Worm (Caenorhabditis elegans) whole organism, L2 larva: ENCODE data around the gene C48B4.10.
A peak's percentile ranks its signal among the peaks of the same experiment; 100 is the strongest.

Experiments used
- C34F6.9 ChIP-seq: fragments of 150-350 bp; optimal IDR thresholded peaks from 2 replicates; lab custom pipeline; 2014; ENCODE audit warnings: missing biosample characterization, missing genetic modification characterization
- F13H6.1 ChIP-seq: sonication (generic microtip); optimal IDR thresholded peaks from 2 replicates; lab custom pipeline; 2016; ENCODE audit warnings: missing genetic modification characterization, missing compliant biosample characterization
- Y55F3AM.14 ChIP-seq: fragments of 200-800 bp; sonication (Bioruptor generic); optimal IDR thresholded peaks from 2 replicates; lab custom pipeline; 2018; ENCODE audit warnings: mild to moderate bottlenecking, missing genetic modification characterization, missing compliant biosample characterization
- ZK546.5 ChIP-seq: sonication (generic microtip); optimal IDR thresholded peaks from 2 replicates; lab custom pipeline; 2017; ENCODE audit warnings: missing biosample characterization, missing genetic modification characterization
- aly-2 ChIP-seq: fragments of 150-350 bp; optimal IDR thresholded peaks from 2 replicates; lab custom pipeline; 2014; ENCODE audit warnings: missing biosample characterization, missing genetic modification characterization
- blmp-1 ChIP-seq: sonication (generic microtip); optimal IDR thresholded peaks from 2 replicates; lab custom pipeline; 2017; ENCODE audit warnings: missing genetic modification characterization, mild to moderate bottlenecking, missing compliant biosample characterization, antibody characterized with exemption, moderate library complexity; ENCODE audit not compliant: insufficient read depth
- ceh-16 ChIP-seq: fragments of 150-350 bp; optimal IDR thresholded peaks from 2 replicates; lab custom pipeline; 2014; ENCODE audit warnings: missing biosample characterization, missing genetic modification characterization
- ceh-82 ChIP-seq: fragments of 150-350 bp; optimal IDR thresholded peaks from 2 replicates; lab custom pipeline; 2014; ENCODE audit warnings: missing biosample characterization, missing genetic modification characterization
- crh-2 ChIP-seq: sonication (generic microtip); optimal IDR thresholded peaks from 2 replicates; lab custom pipeline; 2017; ENCODE audit warnings: missing biosample characterization, missing genetic modification characterization
- elt-1 ChIP-seq: fragments of 150-350 bp; optimal IDR thresholded peaks from 2 replicates; lab custom pipeline; 2014; ENCODE audit warnings: missing biosample characterization, missing genetic modification characterization
- elt-3 ChIP-seq: sonication (generic microtip); optimal IDR thresholded peaks from 2 replicates; lab custom pipeline; 2017; ENCODE audit warnings: missing biosample characterization, missing genetic modification characterization
- fos-1 ChIP-seq: fragments of 150-350 bp; optimal IDR thresholded peaks from 2 replicates; lab custom pipeline; 2014; ENCODE audit warnings: missing biosample characterization, missing genetic modification characterization
- gmeb-1 ChIP-seq: fragments of 150-350 bp; optimal IDR thresholded peaks from 2 replicates; lab custom pipeline; 2014; ENCODE audit warnings: missing biosample characterization, missing genetic modification characterization
- lin-13 ChIP-seq: fragments of 150-350 bp; optimal IDR thresholded peaks from 2 replicates; lab custom pipeline; 2014; ENCODE audit warnings: missing biosample characterization, missing genetic modification reagents, missing genetic modification characterization
- lsy-2 ChIP-seq, 2 experiments: fragments of 150-350 bp in 1 of 2; sonication (generic microtip) in 1 of 2; optimal IDR thresholded peaks; 2 replicates each; lab custom pipeline; 2014 to 2017; ENCODE audit warnings: missing biosample characterization in 2 of 2, missing genetic modification characterization in 2 of 2
- mbf-1 ChIP-seq: sonication (generic microtip); optimal IDR thresholded peaks from 2 replicates; lab custom pipeline; 2017; ENCODE audit warnings: missing biosample characterization, missing genetic modification characterization
- mdl-1 ChIP-seq, 2 experiments: fragments of 150-350 bp in 1 of 2; sonication (generic microtip) in 1 of 2; optimal IDR thresholded peaks; 2 replicates each; lab custom pipeline; 2017; ENCODE audit warnings: missing biosample characterization in 2 of 2, missing genetic modification characterization in 2 of 2
- nhr-10 ChIP-seq: sonication (generic microtip); optimal IDR thresholded peaks from 2 replicates; lab custom pipeline; 2017; ENCODE audit warnings: missing biosample characterization, missing genetic modification characterization
- nhr-12 ChIP-seq: fragments of 150-350 bp; optimal IDR thresholded peaks from 2 replicates; lab custom pipeline; 2014; ENCODE audit warnings: missing biosample characterization, missing genetic modification characterization
- nhr-129 ChIP-seq: fragments of 150-350 bp; optimal IDR thresholded peaks from 2 replicates; lab custom pipeline; 2014; ENCODE audit warnings: missing biosample characterization, missing genetic modification characterization
- nhr-21 ChIP-seq: fragments of 150-350 bp; optimal IDR thresholded peaks from 2 replicates; lab custom pipeline; 2014; ENCODE audit warnings: missing biosample characterization, missing genetic modification characterization
- nhr-237 ChIP-seq: fragments of 150-350 bp; optimal IDR thresholded peaks from 2 replicates; lab custom pipeline; 2014; ENCODE audit warnings: missing biosample characterization, missing genetic modification characterization
- nhr-25 ChIP-seq: fragments of 150-350 bp; sonication (generic microtip); optimal IDR thresholded peaks from 3 replicates; lab custom pipeline; 2014; ENCODE audit warnings: missing biosample characterization, missing genetic modification characterization
- nhr-6 ChIP-seq: fragments of 150-350 bp; optimal IDR thresholded peaks from 2 replicates; lab custom pipeline; 2014; ENCODE audit warnings: missing biosample characterization, missing genetic modification characterization
- peb-1 ChIP-seq: fragments of 150-350 bp; optimal IDR thresholded peaks from 2 replicates; lab custom pipeline; 2014; ENCODE audit warnings: missing biosample characterization, missing genetic modification characterization
- skn-1 ChIP-seq: sonication (generic microtip); optimal IDR thresholded peaks from 2 replicates; lab custom pipeline; 2017; ENCODE audit warnings: missing biosample characterization, missing genetic modification characterization
- sma-9 ChIP-seq, 2 experiments: fragments of 150-350 bp in 1 of 2; sonication (generic microtip) in 1 of 2; optimal IDR thresholded peaks; 2 replicates each; lab custom pipeline; 2014 to 2016; ENCODE audit warnings: missing genetic modification characterization in 2 of 2, mild to moderate bottlenecking in 1 of 2, missing biosample characterization in 1 of 2, missing compliant biosample characterization in 1 of 2, missing genetic modification reagents in 1 of 2, moderate library complexity in 1 of 2
- snpc-4 ChIP-seq: fragments of 150-350 bp; optimal IDR thresholded peaks from 2 replicates; lab custom pipeline; 2014; ENCODE audit warnings: missing biosample characterization, missing genetic modification characterization
- unc-55 ChIP-seq: fragments of 150-350 bp; sonication (generic microtip); optimal IDR thresholded peaks from 3 replicates; lab custom pipeline; 2014; ENCODE audit warnings: missing biosample characterization, missing genetic modification reagents, missing genetic modification characterization
- ztf-1 ChIP-seq: fragments of 200-800 bp; sonication (Bioruptor generic); conservative IDR thresholded peaks from 2 replicates; pipeline ENCODE4 v1.3.6; 2022; ENCODE audit warnings: missing genetic modification characterization, missing compliant biosample characterization
- ztf-11 ChIP-seq: sonication (generic microtip); optimal IDR thresholded peaks from 2 replicates; lab custom pipeline; 2017; ENCODE audit warnings: missing biosample characterization, missing genetic modification characterization
- ztf-4 ChIP-seq: fragments of 150-350 bp; optimal IDR thresholded peaks from 2 replicates; lab custom pipeline; 2014; ENCODE audit warnings: missing biosample characterization, missing genetic modification characterization

Gene C48B4.10

DNA sequence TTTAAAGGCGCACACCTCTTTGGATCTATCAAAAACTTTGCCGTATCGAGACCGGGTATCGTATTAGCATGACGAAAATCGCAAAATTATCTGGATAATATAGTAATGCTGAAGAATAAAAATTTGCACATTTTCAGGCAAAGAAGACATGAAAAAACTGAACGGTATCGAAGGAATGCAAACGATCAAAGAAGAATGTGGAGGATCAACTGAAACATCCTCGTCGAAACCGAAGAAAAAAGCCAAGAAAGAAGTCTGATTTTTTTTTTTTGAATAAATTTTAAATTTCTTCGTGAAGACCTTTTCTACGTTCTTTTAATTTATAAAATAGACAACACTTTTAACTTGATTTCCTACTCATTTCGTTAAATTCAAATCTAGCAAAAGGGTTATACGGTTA, 19.5 kb downstream of the C48B4.10 start, which contains the start of gene ZK1098.12:
Gene ZK1098.12, plus strand, starts transcription at position 301 of the 400 bp plus-strand sequence.
- TF ChIP-seq lsy-2 (tag; optimal IDR thresholded peaks at IDR 0.05; lab: Kevin White, UChicago): peak in 1 of 2 experiments; percentile 14
- no peak for TF ChIP-seq mdl-1 (tag; optimal IDR thresholded peaks at IDR 0.05; lab: Kevin White, UChicago)

DNA sequence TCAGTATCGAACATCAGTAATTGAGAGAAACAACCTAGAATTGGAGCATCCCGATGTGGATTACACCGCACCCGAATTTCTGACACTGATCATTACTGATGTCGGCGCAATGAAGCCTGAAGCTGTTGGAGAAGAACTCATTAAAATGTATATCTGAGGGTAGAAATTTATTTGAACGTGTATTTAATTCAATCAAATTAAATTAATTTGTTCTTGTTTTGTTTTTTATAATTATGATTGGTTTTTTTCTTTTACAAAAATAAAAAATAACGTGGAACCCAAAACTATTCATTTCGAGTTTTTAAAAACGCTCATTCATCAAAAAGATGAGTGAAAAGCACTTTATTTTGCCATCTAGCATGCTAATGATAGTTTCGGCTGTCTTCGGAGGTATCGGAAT, 20.2 kb downstream of the C48B4.10 start, which contains the start of gene ZK1098.9:
Gene ZK1098.9, plus strand, starts transcription at position 301 of the 400 bp plus-strand sequence.
- TF ChIP-seq F13H6.1: no peak
- no peak for TF ChIP-seq nhr-10
- no peak for TF ChIP-seq lin-13

DNA sequence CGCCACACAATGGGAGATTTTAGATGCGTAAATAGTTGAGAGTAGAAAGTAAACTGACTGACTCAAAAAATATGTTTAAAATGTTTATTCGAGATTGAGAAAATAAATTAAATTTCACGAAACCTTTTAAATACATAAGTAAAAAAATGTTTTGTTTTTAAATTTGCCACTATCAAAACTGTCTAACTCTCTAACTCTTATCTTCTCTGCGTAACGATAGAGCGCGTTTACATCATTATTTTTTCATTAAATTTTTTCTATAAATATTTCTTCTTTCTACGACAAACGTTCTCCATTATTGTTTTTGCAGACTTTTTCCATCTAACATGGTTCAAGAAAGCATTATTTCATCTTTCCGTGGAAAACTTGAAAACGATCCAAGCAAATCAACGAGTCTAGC, 21.5 kb downstream of the C48B4.10 start, which contains the start of gene eif-2Balpha:
Gene eif-2Balpha, plus strand, starts transcription at position 304 of the 400 bp plus-strand sequence.
- TF ChIP-seq gmeb-1 (tag; lab: Kevin White, UChicago) (peak; percentile 51), nhr-12 (tag; lab: Kevin White, UChicago) (no peak), nhr-237 (tag; lab: Kevin White, UChicago) (no peak), C34F6.9 (tag; lab: Kevin White, UChicago) (peak; percentile 83), mbf-1 (tag; lab: Kevin White, UChicago) (no peak), ceh-82 (tag; lab: Kevin White, UChicago) (no peak), lsy-2 (tag; optimal IDR thresholded peaks at IDR 0.05; lab: Kevin White, UChicago) (peak; percentile 32 to 83), unc-55 (peak; percentile 89), crh-2 (tag; lab: Kevin White, UChicago) (peak; percentile 16), ztf-4 (tag; lab: Kevin White, UChicago) (no peak)

ce11 chrIII:9542280-9542679, 22.0 kb downstream of the C48B4.10 start, which contains the start of gene mut-7:
Gene mut-7 (minus strand): TSS chrIII:9542380.
- TF ChIP-seq peb-1: no peak
- TF ChIP-seq lsy-2 (tag; optimal IDR thresholded peaks at IDR 0.05; lab: Kevin White, UChicago): no peak
- no peak for TF ChIP-seq nhr-12 (tag; lab: Kevin White, UChicago)
- no peak for TF ChIP-seq sma-9 (GFP tag; optimal IDR thresholded peaks at IDR 0.05; lab: Kevin White, UChicago)
- no peak for TF ChIP-seq sma-9 (tag; optimal IDR thresholded peaks at IDR 0.05; lab: Kevin White, UChicago)
- no peak for TF ChIP-seq nhr-21
- no peak for TF ChIP-seq Y55F3AM.14 (GFP tag; lab: Kevin White, UChicago)
- TF ChIP-seq elt-1: no peak
- TF ChIP-seq skn-1 (tag; lab: Kevin White, UChicago): no peak
- TF ChIP-seq nhr-25 (tag; lab: Kevin White, UChicago): no peak
- TF ChIP-seq mbf-1 (tag; lab: Kevin White, UChicago): no peak

DNA sequence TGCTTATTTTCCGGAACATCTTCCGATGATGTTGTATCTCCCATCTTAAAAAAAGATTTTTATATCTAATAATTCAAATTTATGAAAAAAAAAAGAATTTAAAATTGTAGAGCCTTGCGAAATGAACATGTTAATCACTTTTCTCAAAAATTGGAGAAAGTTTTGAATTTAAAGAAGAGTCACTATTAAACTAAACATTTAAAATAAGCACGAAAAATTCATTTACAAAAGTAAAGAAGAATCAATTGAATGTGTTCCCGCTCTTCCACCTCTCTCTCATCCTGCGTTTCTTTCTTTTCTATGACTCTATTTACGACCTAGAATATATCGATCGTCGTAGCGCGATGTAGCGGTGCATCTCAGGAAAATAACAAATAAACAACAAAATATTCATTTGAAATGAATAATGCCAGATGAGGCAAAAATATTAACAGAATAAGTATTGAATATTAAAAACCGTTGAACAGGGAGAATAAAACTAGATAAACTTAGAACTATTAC, 25.6 kb downstream of the C48B4.10 start, which contains the start of gene ZK1098.3:
Gene ZK1098.3, minus strand, starts transcription at position 51 of the 501 bp plus-strand sequence.
- peak; percentile 65 for TF ChIP-seq C34F6.9 (tag; lab: Kevin White, UChicago)
- peak in 1 of 2 experiments; percentile 60 for TF ChIP-seq lsy-2 (tag; optimal IDR thresholded peaks at IDR 0.05; lab: Kevin White, UChicago)
- peak; percentile 16 for TF ChIP-seq lin-13
- no peak for TF ChIP-seq nhr-237 (tag; lab: Kevin White, UChicago)
- peak; percentile 51 for TF ChIP-seq unc-55

DNA sequence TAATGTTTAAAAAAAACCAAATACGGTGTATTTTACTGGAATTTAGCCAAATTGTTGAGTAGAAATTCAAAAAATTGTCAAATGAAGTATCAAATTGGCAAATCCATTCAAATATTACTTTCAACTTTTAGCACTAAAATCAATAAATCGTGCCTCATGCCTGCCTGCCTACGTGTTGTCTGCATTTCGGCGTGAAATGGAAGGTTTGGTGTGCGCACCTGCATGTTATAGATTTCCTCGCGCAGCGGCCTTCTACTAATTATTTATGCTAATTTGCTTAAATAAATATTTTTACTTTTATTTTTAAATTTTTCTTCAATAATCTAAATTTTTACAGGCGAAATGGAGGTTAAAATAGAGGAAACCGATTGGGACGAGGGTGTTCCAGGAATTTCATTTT, 35.5 kb downstream of the C48B4.10 start, which contains the start of gene ZK1098.2:
Gene ZK1098.2, plus strand, starts transcription at position 336 of the 400 bp plus-strand sequence.
- TF ChIP-seq C34F6.9 (tag; lab: Kevin White, UChicago) (peak; percentile 48), unc-55 (peak; percentile 31), ztf-11 (tag; lab: Kevin White, UChicago) (no peak), crh-2 (tag; lab: Kevin White, UChicago) (peak; percentile 60), ceh-16 (tag; lab: Kevin White, UChicago) (no peak), lsy-2 (tag; optimal IDR thresholded peaks at IDR 0.05; lab: Kevin White, UChicago) (peak in 1 of 2 experiments; percentile 56)

DNA sequence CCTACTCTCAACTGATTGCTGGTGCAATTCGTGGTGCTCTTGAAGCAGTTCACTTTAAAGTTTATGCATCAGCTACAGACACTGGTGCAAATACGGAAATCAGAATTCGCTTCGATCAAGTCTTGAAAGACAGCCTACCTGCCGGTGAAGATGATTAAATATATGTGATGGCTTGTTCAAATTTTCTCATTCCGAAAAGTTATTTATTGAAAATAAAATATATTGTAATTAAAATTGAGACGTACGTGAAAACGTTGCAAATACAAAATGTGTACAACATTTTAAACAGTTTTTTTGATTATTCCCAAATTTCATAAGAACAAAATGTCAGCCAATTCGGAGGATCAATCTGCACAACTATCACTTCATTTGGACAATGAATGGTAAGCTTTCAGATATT, 37.5 kb downstream of the C48B4.10 start, which contains the start of gene ZK1098.6:
Gene ZK1098.6, plus strand, starts transcription at position 301 of the 400 bp plus-strand sequence.
- TF ChIP-seq ceh-82 (tag; lab: Kevin White, UChicago): no peak
- no peak for TF ChIP-seq gmeb-1 (tag; lab: Kevin White, UChicago)
- no peak for TF ChIP-seq crh-2 (tag; lab: Kevin White, UChicago)
- no peak for TF ChIP-seq ztf-4 (tag; lab: Kevin White, UChicago)
- TF ChIP-seq mdl-1 (tag; optimal IDR thresholded peaks at IDR 0.05; lab: Kevin White, UChicago): no peak
- TF ChIP-seq aly-2: no peak
- TF ChIP-seq peb-1: no peak
- TF ChIP-seq fos-1 (tag; lab: Kevin White, UChicago): no peak
- TF ChIP-seq elt-3 (tag; lab: Kevin White, UChicago): no peak
- no peak for TF ChIP-seq nhr-25 (tag; lab: Kevin White, UChicago)
- no peak for TF ChIP-seq lin-13
- TF ChIP-seq ztf-1 (GFP tag; lab: Robert Waterston, UW): no peak
- TF ChIP-seq snpc-4 (tag; lab: Kevin White, UChicago): no peak
- no peak for TF ChIP-seq unc-55
- TF ChIP-seq nhr-129 (tag; lab: Kevin White, UChicago): no peak
- no peak for TF ChIP-seq nhr-6
- TF ChIP-seq blmp-1: no peak
- no peak for TF ChIP-seq nhr-237 (tag; lab: Kevin White, UChicago)
- TF ChIP-seq ZK546.5 (tag; lab: Kevin White, UChicago): no peak
- TF ChIP-seq, all 48 proteins: peak for 0
